Fruit fly (Drosophila melanogaster) whole organism, embryonic: ENCODE measurements around the gene CG2157.

Experiments used
- Asciz ChIP-seq: fragments of 200-800 bp; sonication (Bioruptor generic); optimal IDR thresholded peaks from 2 replicates; lab custom pipeline; 2017; ENCODE audit warnings: missing biosample characterization, mild to moderate bottlenecking, missing genetic modification characterization, missing genetic modification reagents
- CG11093 ChIP-seq: fragments of 200-800 bp; sonication (Bioruptor generic); IDR thresholded peaks from 3 replicates; pipeline ENCODE4 v1.3.6; 2022; ENCODE audit warnings: missing biosample characterization, missing genetic modification characterization
- CG11398 ChIP-seq: fragments of 200-800 bp; sonication (Bioruptor generic); optimal IDR thresholded peaks from 2 replicates; lab custom pipeline; 2016; ENCODE audit warnings: missing biosample characterization, missing genetic modification characterization
- CG11456 ChIP-seq: fragments of 200-800 bp; sonication (Bioruptor generic); IDR thresholded peaks from 3 replicates; pipeline ENCODE4 v1.3.6; 2022; ENCODE audit warnings: missing biosample characterization, missing genetic modification characterization
- CG11504 ChIP-seq: fragments of 200-800 bp; sonication (Bioruptor generic); optimal IDR thresholded peaks from 3 replicates; lab custom pipeline; 2019; ENCODE audit warnings: missing biosample characterization, mild to moderate bottlenecking, missing genetic modification characterization, moderate library complexity
- CG13424 ChIP-seq: fragments of 200-800 bp; sonication (Bioruptor generic); optimal IDR thresholded peaks from 2 replicates; lab custom pipeline; 2019; ENCODE audit warnings: missing biosample characterization, mild to moderate bottlenecking, missing genetic modification characterization, moderate library complexity
- CG13775 ChIP-seq: fragments of 200-800 bp; sonication (Bioruptor generic); optimal IDR thresholded peaks from 3 replicates; lab custom pipeline; 2017; ENCODE audit warnings: missing biosample characterization, mild to moderate bottlenecking, missing genetic modification characterization
- CG13894 ChIP-seq: fragments of 200-800 bp; sonication (Bioruptor generic); optimal IDR thresholded peaks from 3 replicates; lab custom pipeline; 2018; ENCODE audit warnings: missing biosample characterization, mild to moderate bottlenecking, missing genetic modification characterization, moderate library complexity
- CG15696 ChIP-seq: fragments of 200-800 bp; sonication (Bioruptor generic); optimal IDR thresholded peaks from 2 replicates; lab custom pipeline; 2019; ENCODE audit warnings: missing biosample characterization, mild to moderate bottlenecking, missing genetic modification characterization, moderate library complexity
- CG17912 ChIP-seq: fragments of 200-800 bp; sonication (Bioruptor generic); optimal IDR thresholded peaks from 2 replicates; lab custom pipeline; 2018; ENCODE audit warnings: missing biosample characterization, mild to moderate bottlenecking, missing genetic modification characterization
- CG2889 ChIP-seq: fragments of 200-800 bp; sonication (Bioruptor generic); IDR thresholded peaks from 3 replicates; pipeline ENCODE4 v1.3.6; 2022; ENCODE audit warnings: missing biosample characterization, missing genetic modification characterization
- CG30403 ChIP-seq: fragments of 200-800 bp; sonication (Bioruptor generic); optimal IDR thresholded peaks from 3 replicates; lab custom pipeline; 2016; ENCODE audit warnings: missing biosample characterization, missing genetic modification characterization
- CG4360 ChIP-seq: fragments of 200-800 bp; sonication (Bioruptor generic); IDR thresholded peaks from 2 replicates; pipeline ENCODE4 v1.3.6; 2022; ENCODE audit warnings: missing biosample characterization, missing genetic modification characterization
- CG6254 ChIP-seq: fragments of 200-800 bp; sonication (Bioruptor generic); optimal IDR thresholded peaks from 3 replicates; lab custom pipeline; 2017; ENCODE audit warnings: mild to moderate bottlenecking, missing biosample characterization, missing genetic modification reagents, missing genetic modification characterization
- CG7556 ChIP-seq: fragments of 200-800 bp; sonication (Bioruptor generic); optimal IDR thresholded peaks from 2 replicates; lab custom pipeline; 2017; ENCODE audit warnings: missing biosample characterization, mild to moderate bottlenecking, missing genetic modification characterization
- CG8089 ChIP-seq: fragments of 200-800 bp; sonication (Bioruptor generic); optimal IDR thresholded peaks from 3 replicates; lab custom pipeline; 2016; ENCODE audit warnings: missing biosample characterization, missing genetic modification characterization
- CG9437 ChIP-seq: fragments of 200-800 bp; sonication (Bioruptor generic); optimal IDR thresholded peaks from 2 replicates; lab custom pipeline; 2018; ENCODE audit warnings: missing biosample characterization, mild to moderate bottlenecking, missing genetic modification characterization
- Deaf1 ChIP-seq: fragments of 200-800 bp; optimal IDR thresholded peaks from 3 replicates; lab custom pipeline; 2019; ENCODE audit warnings: missing biosample characterization, mild to moderate bottlenecking, missing genetic modification characterization, moderate library complexity
- Dip3 ChIP-seq: fragments of 200-800 bp; sonication (Bioruptor generic); optimal IDR thresholded peaks from 3 replicates; lab custom pipeline; 2016; ENCODE audit warnings: missing biosample characterization, missing genetic modification characterization
- Ets97D ChIP-seq: fragments of 200-800 bp; sonication (Bioruptor generic); optimal IDR thresholded peaks from 3 replicates; lab custom pipeline; 2016; ENCODE audit warnings: missing biosample characterization, missing genetic modification characterization
- Gsc ChIP-seq: fragments of 200-800 bp; sonication (Bioruptor generic); IDR thresholded peaks from 2 replicates; pipeline ENCODE4 v1.3.6; 2022; ENCODE audit warnings: missing biosample characterization, missing genetic modification characterization
- HLH54F ChIP-seq: fragments of 200-800 bp; sonication (Bioruptor generic); optimal IDR thresholded peaks from 3 replicates; lab custom pipeline; 2016; ENCODE audit warnings: missing biosample characterization, missing genetic modification characterization
- MESR4 ChIP-seq: fragments of 200-800 bp; sonication (Bioruptor generic); optimal IDR thresholded peaks from 2 replicates; lab custom pipeline; 2018; ENCODE audit warnings: missing biosample characterization, mild to moderate bottlenecking, missing genetic modification characterization, moderate library complexity
- Mad ChIP-seq: fragments of 200-800 bp; sonication (Bioruptor generic); optimal IDR thresholded peaks from 2 replicates; lab custom pipeline; 2016; ENCODE audit warnings: missing biosample characterization, missing genetic modification characterization
- Meics ChIP-seq: fragments of 200-800 bp; sonication (Bioruptor generic); optimal IDR thresholded peaks from 2 replicates; lab custom pipeline; 2017; ENCODE audit warnings: missing biosample characterization, mild to moderate bottlenecking, missing genetic modification characterization
- Pdp1 ChIP-seq, 2 experiments: fragments of 200-800 bp; sonication (Bioruptor generic); optimal IDR thresholded peaks; 3 replicates each; lab custom pipeline; 2016; ENCODE audit warnings: missing biosample characterization in 2 of 2, missing genetic modification characterization in 2 of 2, mild to moderate bottlenecking in 1 of 2, moderate library complexity in 1 of 2
- Rfx ChIP-seq: fragments of 200-800 bp; sonication (Bioruptor generic); IDR thresholded peaks from 2 replicates; pipeline ENCODE4 v1.3.6; 2022; ENCODE audit warnings: missing biosample characterization, missing genetic modification characterization
- Rx ChIP-seq: fragments of 200-800 bp; sonication (Bioruptor generic); IDR thresholded peaks from 2 replicates; pipeline ENCODE4 v1.3.6; 2022; ENCODE audit warnings: missing biosample characterization, missing genetic modification characterization
- Sox100B ChIP-seq: fragments of 200-800 bp; sonication (Bioruptor generic); optimal IDR thresholded peaks from 3 replicates; lab custom pipeline; 2018; ENCODE audit warnings: missing biosample characterization, mild to moderate bottlenecking, missing genetic modification characterization
- Sry-δ ChIP-seq: fragments of 200-800 bp; sonication (Bioruptor generic); optimal IDR thresholded peaks from 2 replicates; lab custom pipeline; 2016; ENCODE audit warnings: missing biosample characterization, missing genetic modification characterization
- Vsx1 ChIP-seq: fragments of 200-800 bp; sonication (Bioruptor generic); optimal IDR thresholded peaks from 2 replicates; lab custom pipeline; 2017; ENCODE audit warnings: missing biosample characterization, mild to moderate bottlenecking, missing genetic modification characterization, missing genetic modification reagents
- ase ChIP-seq: fragments of 200-800 bp; sonication (Bioruptor generic); IDR thresholded peaks from 3 replicates; pipeline ENCODE4 v1.3.6; 2022; ENCODE audit warnings: missing biosample characterization, missing genetic modification characterization
- ash1 ChIP-seq: fragments of 200-800 bp; sonication (Bioruptor generic); optimal IDR thresholded peaks from 2 replicates; lab custom pipeline; 2018; ENCODE audit warnings: missing biosample characterization, mild to moderate bottlenecking, missing genetic modification characterization
- br ChIP-seq: fragments of >200 bp; optimal IDR thresholded peaks from 2 replicates; lab custom pipeline; 2017
- crp ChIP-seq, 2 experiments: fragments of 200-800 bp; sonication (Bioruptor generic); optimal IDR thresholded peaks; 2 replicates in 1 of 2; 3 replicates in 1 of 2; lab custom pipeline; 2017; ENCODE audit warnings: missing biosample characterization in 2 of 2, missing genetic modification characterization in 2 of 2, mild to moderate bottlenecking in 1 of 2, moderate library complexity in 1 of 2
- dm ChIP-seq: fragments of 200-800 bp; sonication (Bioruptor generic); optimal IDR thresholded peaks from 3 replicates; lab custom pipeline; 2016; ENCODE audit warnings: missing biosample characterization, missing genetic modification characterization
- dpn ChIP-seq, 2 experiments: fragments of 200-800 bp; sonication (Bioruptor generic); optimal IDR thresholded peaks; 3 replicates each; lab custom pipeline; 2016; ENCODE audit warnings: missing biosample characterization in 2 of 2, missing genetic modification characterization in 2 of 2
- esg ChIP-seq: fragments of 200-800 bp; sonication (Bioruptor generic); conservative IDR thresholded peaks from 2 replicates; pipeline ENCODE4 v1.3.6; 2022; ENCODE audit warnings: missing biosample characterization, missing genetic modification characterization
- ewg ChIP-seq: fragments of 200-800 bp; sonication (Bioruptor generic); optimal IDR thresholded peaks from 3 replicates; lab custom pipeline; 2017; ENCODE audit warnings: mild to moderate bottlenecking, missing biosample characterization, missing genetic modification reagents, missing genetic modification characterization
- grn ChIP-seq: fragments of 200-800 bp; sonication (Bioruptor generic); optimal IDR thresholded peaks from 3 replicates; lab custom pipeline; 2017; ENCODE audit warnings: missing biosample characterization, missing genetic modification characterization
- hb ChIP-seq: fragments of 200-800 bp; sonication (Bioruptor generic); IDR thresholded peaks from 3 replicates; pipeline ENCODE4 v1.3.6; 2022; ENCODE audit warnings: missing biosample characterization, missing genetic modification characterization; ENCODE audit not compliant: partially characterized antibody
- lola ChIP-seq, 3 experiments: fragments of >200 bp in 2 of 3; fragments of 200-800 bp in 1 of 3; sonication (Bioruptor generic) in 1 of 3; optimal IDR thresholded peaks; 2 replicates each; lab custom pipeline; 2017 to 2019; ENCODE audit warnings: missing biosample characterization in 3 of 3, missing genetic modification characterization in 3 of 3, mild to moderate bottlenecking in 1 of 3, moderate library complexity in 1 of 3
- pita ChIP-seq: fragments of 200-800 bp; sonication (Bioruptor generic); optimal IDR thresholded peaks from 2 replicates; lab custom pipeline; 2017; ENCODE audit warnings: missing biosample characterization, mild to moderate bottlenecking, missing genetic modification characterization
- scrt ChIP-seq: fragments of 200-800 bp; sonication (Bioruptor generic); optimal IDR thresholded peaks from 2 replicates; lab custom pipeline; 2018; ENCODE audit warnings: missing biosample characterization, mild to moderate bottlenecking, missing genetic modification characterization, moderate library complexity
- slou ChIP-seq: fragments of 200-800 bp; sonication (Bioruptor generic); optimal IDR thresholded peaks from 3 replicates; lab custom pipeline; 2016; ENCODE audit warnings: missing biosample characterization, missing genetic modification characterization
- sob ChIP-seq: fragments of 200-800 bp; sonication (Bioruptor generic); IDR thresholded peaks from 2 replicates; pipeline ENCODE4 v1.3.6; 2022; ENCODE audit warnings: missing biosample characterization, missing genetic modification characterization
- sqz ChIP-seq: fragments of 200-800 bp; sonication (Bioruptor generic); optimal IDR thresholded peaks from 3 replicates; lab custom pipeline; 2018; ENCODE audit warnings: missing biosample characterization, mild to moderate bottlenecking, missing genetic modification characterization
- ssp ChIP-seq: fragments of 200-800 bp; sonication (Bioruptor generic); IDR thresholded peaks from 2 replicates; pipeline ENCODE4 v1.3.6; 2022; ENCODE audit warnings: missing biosample characterization, missing genetic modification characterization
- twi ChIP-seq: fragments of 200-800 bp; optimal IDR thresholded peaks from 2 replicates; lab custom pipeline; 2019; ENCODE audit warnings: missing biosample characterization, mild to moderate bottlenecking, missing genetic modification characterization, moderate library complexity
- vfl ChIP-seq: fragments of 200-800 bp; sonication (Bioruptor generic); optimal IDR thresholded peaks from 2 replicates; lab custom pipeline; 2016; ENCODE audit warnings: missing biosample characterization, missing genetic modification characterization
- yki ChIP-seq: fragments of >200 bp; optimal IDR thresholded peaks from 3 replicates; lab custom pipeline; 2018

CG2157 gene

DNA sequence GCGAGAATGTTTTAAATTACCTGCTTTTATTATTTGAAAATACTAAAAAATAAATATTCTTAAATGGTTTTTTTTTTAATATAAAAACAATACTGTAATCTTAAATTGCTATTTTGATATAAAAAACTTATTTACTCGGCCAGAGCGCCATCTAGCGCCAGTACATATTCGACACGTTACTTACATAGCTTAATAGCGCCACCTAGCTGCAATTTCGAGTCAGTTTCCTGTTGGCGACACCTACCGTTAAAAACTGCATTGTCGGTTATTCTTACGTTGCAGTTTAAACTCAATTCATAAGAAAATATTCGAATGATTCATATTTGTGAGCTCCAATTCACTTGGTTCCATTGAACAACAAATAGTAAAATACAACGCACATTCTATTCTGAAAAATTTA, 36.7 kb upstream of the CG2157 start:
- peak; percentile 14 for TF ChIP-seq Sry-δ (GFP tag; lab: Kevin White, UChicago)
- peak; percentile 77; the same call in 2 of the 3 replicates for TF ChIP-seq ase
- peak; percentile 59 for TF ChIP-seq sqz (GFP tag; lab: Kevin White, UChicago)
- TF ChIP-seq CG11456 (GFP tag; lab: Robert Waterston, UW): peak; percentile 95
- TF ChIP-seq CG11093: no peak
- TF ChIP-seq Dip3 (GFP tag; lab: Kevin White, UChicago): peak; percentile 26
- TF ChIP-seq HLH54F (GFP tag; lab: Kevin White, UChicago): peak; percentile 50
- TF ChIP-seq CG13775 (GFP tag; lab: Kevin White, UChicago): peak; percentile 20
- TF ChIP-seq scrt: peak; percentile 13
- TF ChIP-seq CG13424 (tag; lab: Kevin White, UChicago): peak; percentile 42
- peak; percentile 73 for TF ChIP-seq Meics (GFP tag; lab: Kevin White, UChicago)
- peak; percentile 81 for TF ChIP-seq CG15696 (tag; lab: Kevin White, UChicago)
- TF ChIP-seq slou (GFP tag; lab: Kevin White, UChicago): peak; percentile 37
- peak; percentile 28 for TF ChIP-seq twi (tag; lab: Kevin White, UChicago)
- no peak for TF ChIP-seq Vsx1 (GFP tag; lab: Kevin White, UChicago)
- TF ChIP-seq crp (GFP tag; optimal IDR thresholded peaks at IDR 0.05; lab: Kevin White, UChicago): no peak
- peak in 1 of 3 experiments; percentile 28 for TF ChIP-seq lola (GFP tag; optimal IDR thresholded peaks at IDR 0.05; lab: Kevin White, UChicago)
- peak; percentile 51 for TF ChIP-seq CG8089 (GFP tag; lab: Kevin White, UChicago)
- TF ChIP-seq hb: no peak
- TF ChIP-seq CG4360 (GFP tag; lab: Robert Waterston, UW): no peak
- TF ChIP-seq CG30403 (GFP tag; lab: Kevin White, UChicago): peak; percentile 70
- no peak for TF ChIP-seq CG6254 (GFP tag; lab: Kevin White, UChicago)
- no peak for TF ChIP-seq grn (GFP tag; lab: Kevin White, UChicago)
- TF ChIP-seq Pdp1 (GFP tag; optimal IDR thresholded peaks at IDR 0.05; lab: Kevin White, UChicago): peak; percentile 60 to 79
- TF ChIP-seq pita (GFP tag; lab: Kevin White, UChicago): peak; percentile 44
- TF ChIP-seq dpn (GFP tag; optimal IDR thresholded peaks at IDR 0.05; lab: Kevin White, UChicago): peak; percentile 71
- peak; percentile 41; the same call in 1 of the 2 replicates for TF ChIP-seq Rx (GFP tag; lab: Robert Waterston, UW)
- peak; percentile 65 for TF ChIP-seq CG11504
- no peak for TF ChIP-seq CG2889 (GFP tag; lab: Robert Waterston, UW)
- no peak for TF ChIP-seq MESR4 (GFP tag; lab: Kevin White, UChicago)
- peak; percentile 2 for TF ChIP-seq vfl
- TF ChIP-seq CG17912 (GFP tag; lab: Kevin White, UChicago): peak; percentile 65
- TF ChIP-seq br: no peak
- peak; percentile 15 for TF ChIP-seq CG7556 (GFP tag; lab: Kevin White, UChicago)
- TF ChIP-seq Gsc (GFP tag; lab: Robert Waterston, UW): no peak
- peak; percentile 49; the same call in 1 of the 2 replicates for TF ChIP-seq ssp
- peak; percentile 35 for TF ChIP-seq CG13894
- peak; percentile 70 for TF ChIP-seq CG9437
- peak; percentile 22 for TF ChIP-seq CG11398 (GFP tag; lab: Kevin White, UChicago)
- 0 out of 2 replicates have a peak, but pooled peaks have one; percentile 15 for TF ChIP-seq esg (GFP tag; lab: Robert Waterston, UW)
- TF ChIP-seq ewg (GFP tag; lab: Kevin White, UChicago): peak; percentile 35
- peak; percentile 20 for TF ChIP-seq yki
- TF ChIP-seq sob: peak; percentile 68; the same call in 1 of the 2 replicates
- TF ChIP-seq Deaf1: peak; percentile 11
- TF ChIP-seq dm: peak; percentile 23
- peak; percentile 88 for TF ChIP-seq Rfx (GFP tag; lab: Robert Waterston, UW)
- peak; percentile 50 for TF ChIP-seq Mad (GFP tag; lab: Kevin White, UChicago)
- TF ChIP-seq ash1 (GFP tag; lab: Kevin White, UChicago): peak; percentile 11
- peak; percentile 20 for TF ChIP-seq Sox100B
- TF ChIP-seq Ets97D (GFP tag; lab: Kevin White, UChicago): peak; percentile 76
- peak; percentile 6 for TF ChIP-seq Asciz (GFP tag; lab: Kevin White, UChicago)
